Worm (Caenorhabditis elegans) whole organism, L1 larva: ENCODE results near the gene par-1.

ENCODE experiments used
- egl-27 ChIP-seq, 2 experiments: fragments of 150-350 bp in 1 of 2; sonication (generic microtip); optimal IDR thresholded peaks; 3 replicates each; lab custom pipeline; 2017 to 2018; ENCODE audit warnings: missing biosample characterization in 2 of 2, missing genetic modification characterization in 2 of 2, missing genetic modification reagents in 2 of 2
- elt-3 ChIP-seq, 6 experiments: fragments of 150-350 bp in 1 of 6; sonication (generic microtip); optimal IDR thresholded peaks; 2 replicates each; lab custom pipeline; 2017 to 2018; ENCODE audit warnings: missing biosample characterization in 6 of 6, missing genetic modification characterization in 6 of 6, inconsistent platforms in 1 of 6
- mab-9 ChIP-seq: fragments of 200-800 bp; sonication (Bioruptor generic); IDR thresholded peaks from 2 replicates; pipeline ENCODE4 v1.3.6; 2022; ENCODE audit warnings: missing genetic modification reagents, missing genetic modification characterization, missing compliant biosample characterization
- nhr-11 ChIP-seq: fragments of 150-350 bp; optimal IDR thresholded peaks from 2 replicates; lab custom pipeline; 2014; ENCODE audit warnings: missing biosample characterization, missing genetic modification characterization
- nhr-19 ChIP-seq: fragments of 200-800 bp; sonication (Bioruptor generic); conservative IDR thresholded peaks from 2 replicates; pipeline ENCODE4 v1.3.6; 2022; ENCODE audit warnings: missing genetic modification characterization, missing compliant biosample characterization
- nhr-237 ChIP-seq: fragments of 150-350 bp; optimal IDR thresholded peaks from 2 replicates; lab custom pipeline; 2014; ENCODE audit warnings: missing biosample characterization, missing genetic modification characterization
- nhr-90 ChIP-seq: sonication (generic microtip); optimal IDR thresholded peaks from 2 replicates; lab custom pipeline; 2016; ENCODE audit warnings: mild to moderate bottlenecking, missing genetic modification characterization, missing compliant biosample characterization; ENCODE audit not compliant: poor library complexity
- pqm-1 ChIP-seq: sonication (generic microtip); optimal IDR thresholded peaks from 3 replicates; lab custom pipeline; 2017; ENCODE audit warnings: missing biosample characterization, missing genetic modification characterization

DNA sequence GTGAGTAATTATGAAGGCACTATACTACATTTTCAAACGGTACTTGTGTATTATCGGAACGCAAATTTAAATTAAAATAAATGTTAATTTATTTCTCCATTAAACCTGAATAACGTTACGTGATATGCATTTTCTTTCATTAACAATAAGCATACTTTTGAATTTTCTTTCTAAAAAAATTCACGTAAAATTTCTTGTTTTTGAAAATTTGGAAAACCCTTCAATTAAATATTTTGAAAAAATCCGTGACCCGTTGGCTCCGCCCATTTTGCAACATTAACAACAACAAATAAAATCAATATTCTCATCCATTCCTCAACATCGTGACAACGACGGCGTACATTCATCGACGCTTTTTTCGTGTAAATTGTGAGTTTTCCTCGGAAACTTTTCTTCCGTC lies 1.0 kb upstream of the par-1 start, which contains the start of gene acs-10:
- TF ChIP-seq nhr-19 (GFP tag; lab: Robert Waterston, UW) (no peak), egl-27 (tag; optimal IDR thresholded peaks at IDR 0.05; lab: Kevin White, UChicago) (no peak), pqm-1 (tag; lab: Kevin White, UChicago) (no peak), nhr-237 (no peak), nhr-11 (tag; lab: Kevin White, UChicago) (no peak), mab-9 (GFP tag; lab: Robert Waterston, UW) (no peak), nhr-90 (no peak), elt-3 (tag; optimal IDR thresholded peaks at IDR 0.05; lab: Kevin White, UChicago) (no peak)
